Fruit fly (Drosophila melanogaster): ENCODE results near the gene eys.

eys gene

dm6 chr2L:2357228-2357656 lies 45.8 kb downstream of the eys start, which contains the start of gene CG9967:
Gene CG9967, minus strand, starts transcription at chr2L:2357356.
- TF ChIP-seq sage (GFP tag; optimal IDR thresholded peaks at IDR 0.05) (no peak), br (GFP tag; optimal IDR thresholded peaks at IDR 0.05) (no peak), lola (GFP tag; optimal IDR thresholded peaks at IDR 0.05) (no peak), Dif (GFP tag; optimal IDR thresholded peaks at IDR 0.05; ENCODE audit: partially characterized antibody) (no peak), OdsH (GFP tag; optimal IDR thresholded peaks at IDR 0.05) (peak; percentile 7), N (GFP tag; optimal IDR thresholded peaks at IDR 0.05) (no peak), rgr (GFP tag; optimal IDR thresholded peaks at IDR 0.05) (no peak), foxo (GFP tag; optimal IDR thresholded peaks at IDR 0.05) (peak in 1 of 2 experiments; percentile 26), CG9705 (GFP tag; optimal IDR thresholded peaks at IDR 0.05) (peak; percentile 21), HLH106 (tag; optimal IDR thresholded peaks at IDR 0.05) (peak; percentile 23), h (GFP tag; optimal IDR thresholded peaks at IDR 0.05) (peak; percentile 55), Myc (optimal IDR thresholded peaks at IDR 0.05) (no peak), dsf (GFP tag; optimal IDR thresholded peaks at IDR 0.05; ENCODE audit: borderline replicate concordance) (no peak), Abd-B (GFP tag; optimal IDR thresholded peaks at IDR 0.05) (no peak), Vsx2 (GFP tag; optimal IDR thresholded peaks at IDR 0.05; ENCODE audit: partially characterized antibody) (no peak), Mio (GFP tag; optimal IDR thresholded peaks at IDR 0.05) (no peak), CG32264 (GFP tag; optimal IDR thresholded peaks at IDR 0.05) (no peak), Jra (GFP tag; optimal IDR thresholded peaks at IDR 0.05) (peak; percentile 5), pan (optimal IDR thresholded peaks at IDR 0.05) (no peak), Hnf4 (GFP tag; optimal IDR thresholded peaks at IDR 0.05) (peak; percentile 40), sv (GFP tag; optimal IDR thresholded peaks at IDR 0.05) (no peak), jim (GFP tag; optimal IDR thresholded peaks at IDR 0.05) (no peak)

- TF ChIP-seq woc (GFP tag; optimal IDR thresholded peaks at IDR 0.05) = no peak
- no peak for TF ChIP-seq Rel (GFP tag; optimal IDR thresholded peaks at IDR 0.05)
- TF ChIP-seq Rel (tag; optimal IDR thresholded peaks at IDR 0.05) = peak; percentile 37
- no peak for TF ChIP-seq br (GFP tag; optimal IDR thresholded peaks at IDR 0.05)
- no peak for TF ChIP-seq Mio (GFP tag; optimal IDR thresholded peaks at IDR 0.05)
- TF ChIP-seq HLH106 (tag; optimal IDR thresholded peaks at IDR 0.05) = no peak
- TF ChIP-seq dsf (GFP tag; optimal IDR thresholded peaks at IDR 0.05; ENCODE audit: borderline replicate concordance) = no peak
- TF ChIP-seq tai (GFP tag; optimal IDR thresholded peaks at IDR 0.05) = peak; percentile 11
Observed at dm6 chr2L:2361893-2362807, 50.7 kb downstream of the eys start.

- TF ChIP-seq Rel (GFP tag; optimal IDR thresholded peaks at IDR 0.05) (no peak), Rel (tag; optimal IDR thresholded peaks at IDR 0.05) (peak; percentile 36), HLH106 (tag; optimal IDR thresholded peaks at IDR 0.05) (no peak), Hnf4 (GFP tag; optimal IDR thresholded peaks at IDR 0.05) (peak; percentile 86), h (GFP tag; optimal IDR thresholded peaks at IDR 0.05) (peak; percentile 29), fru (GFP tag; optimal IDR thresholded peaks at IDR 0.05) (peak; percentile 70), dmrt93B (GFP tag; optimal IDR thresholded peaks at IDR 0.05) (no peak), Sp1 (GFP tag; optimal IDR thresholded peaks at IDR 0.05) (no peak)
Observed at dm6 chr2L:2362808-2363394, 51.4 kb downstream of the eys start.

- TF ChIP-seq ey (GFP tag; optimal IDR thresholded peaks at IDR 0.05) (peak; percentile 91), Rel (GFP tag; optimal IDR thresholded peaks at IDR 0.05) (peak; percentile 94), Rel (tag; optimal IDR thresholded peaks at IDR 0.05) (peak; percentile 84), Abd-B (GFP tag; optimal IDR thresholded peaks at IDR 0.05) (no peak), Hr83 (GFP tag; optimal IDR thresholded peaks at IDR 0.05; ENCODE audit: poor library complexity, severe bottlenecking) (peak; percentile 51), CrebA (GFP tag; optimal IDR thresholded peaks at IDR 0.05; ENCODE audit: borderline replicate concordance) (no peak), Hnf4 (GFP tag; optimal IDR thresholded peaks at IDR 0.05) (peak; percentile 82), Mio (GFP tag; optimal IDR thresholded peaks at IDR 0.05) (no peak), Myc (optimal IDR thresholded peaks at IDR 0.05) (no peak), brk (GFP tag; optimal IDR thresholded peaks at IDR 0.05) (peak; percentile 93), Dif (GFP tag; optimal IDR thresholded peaks at IDR 0.05; ENCODE audit: partially characterized antibody) (no peak), Hr78 (GFP tag; optimal IDR thresholded peaks at IDR 0.05) (no peak), Vsx2 (GFP tag; optimal IDR thresholded peaks at IDR 0.05; ENCODE audit: partially characterized antibody) (no peak), usp (GFP tag; optimal IDR thresholded peaks at IDR 0.05) (no peak), dmrt93B (GFP tag; optimal IDR thresholded peaks at IDR 0.05) (peak; percentile 91), dsf (GFP tag; optimal IDR thresholded peaks at IDR 0.05; ENCODE audit: borderline replicate concordance) (peak; percentile 41), jim (GFP tag; optimal IDR thresholded peaks at IDR 0.05) (no peak), sage (GFP tag; optimal IDR thresholded peaks at IDR 0.05) (peak; percentile 96), GATAd (GFP tag; optimal IDR thresholded peaks at IDR 0.05) (no peak), CG9705 (GFP tag; optimal IDR thresholded peaks at IDR 0.05) (peak; percentile 88), Dfd (GFP tag; optimal IDR thresholded peaks at IDR 0.05) (no peak), HLH106 (tag; optimal IDR thresholded peaks at IDR 0.05) (peak; percentile 97), rgr (GFP tag; optimal IDR thresholded peaks at IDR 0.05) (peak; percentile 96), Sp1 (GFP tag; optimal IDR thresholded peaks at IDR 0.05) (peak; percentile 97), woc (GFP tag; optimal IDR thresholded peaks at IDR 0.05) (peak; percentile 78), N (GFP tag; optimal IDR thresholded peaks at IDR 0.05) (no peak), dl (GFP tag; optimal IDR thresholded peaks at IDR 0.05; ENCODE audit: insufficient read depth in 1 of 2, partially characterized antibody in 2 of 2) (no peak), CG32264 (GFP tag; optimal IDR thresholded peaks at IDR 0.05) (peak; percentile 65), fru (GFP tag; optimal IDR thresholded peaks at IDR 0.05) (peak; percentile 93)
Observed at dm6 chr2L:2363626-2364147, 52.2 kb downstream of the eys start.
